Worm (Caenorhabditis elegans) whole organism, L2 larva: ENCODE data around the gene F54H12.10.

Experiments
- ZK546.5 ChIP-seq: sonication (generic microtip); optimal IDR thresholded peaks from 2 replicates; lab custom pipeline; 2017; ENCODE audit warnings: missing biosample characterization, missing genetic modification characterization
- ama-1 ChIP-seq: fragments of 150-350 bp; optimal IDR thresholded peaks from 2 replicates; lab custom pipeline; 2018; ENCODE audit warnings: inconsistent platforms
- elt-1 ChIP-seq: fragments of 150-350 bp; optimal IDR thresholded peaks from 2 replicates; lab custom pipeline; 2014; ENCODE audit warnings: missing biosample characterization, missing genetic modification characterization
- lin-39 ChIP-seq: fragments of 150-350 bp; optimal IDR thresholded peaks from 2 replicates; lab custom pipeline; 2014; ENCODE audit warnings: missing biosample characterization, missing genetic modification reagents, missing genetic modification characterization
- nhr-237 ChIP-seq: fragments of 150-350 bp; optimal IDR thresholded peaks from 2 replicates; lab custom pipeline; 2014; ENCODE audit warnings: missing biosample characterization, missing genetic modification characterization
- nhr-77 ChIP-seq: fragments of 150-350 bp; optimal IDR thresholded peaks from 2 replicates; lab custom pipeline; 2014; ENCODE audit warnings: missing biosample characterization, missing genetic modification characterization
- skn-1 ChIP-seq: sonication (generic microtip); optimal IDR thresholded peaks from 2 replicates; lab custom pipeline; 2017; ENCODE audit warnings: missing biosample characterization, missing genetic modification characterization

DNA sequence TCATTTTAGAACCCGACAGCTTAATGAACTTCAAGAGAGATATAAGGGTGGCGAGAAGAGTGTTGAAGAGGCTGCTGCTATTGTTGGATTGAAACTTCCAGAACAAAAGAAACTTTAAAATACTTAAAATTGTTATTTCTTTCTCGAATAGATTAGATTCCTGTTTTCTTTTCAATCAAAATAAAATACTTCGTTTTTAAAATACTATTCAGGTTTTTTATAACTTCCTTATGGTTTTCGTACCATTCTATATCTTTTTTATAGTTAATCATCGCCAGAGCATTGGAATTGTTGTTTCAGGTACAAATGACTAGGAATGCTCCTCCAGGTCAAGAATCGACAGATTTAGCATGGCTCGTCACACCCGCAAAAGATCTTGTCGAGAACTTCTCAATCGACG is 17.4 kb downstream of the F54H12.10 start, which contains the start of gene kle-2:
- TF ChIP-seq lin-39 (tag; lab: Kevin White, UChicago) (no peak), ZK546.5 (tag; lab: Kevin White, UChicago) (no peak), ama-1 (lab: Kevin White, UChicago) (no peak), nhr-77 (tag; lab: Kevin White, UChicago) (no peak), skn-1 (no peak), nhr-237 (tag; lab: Kevin White, UChicago) (no peak), elt-1 (tag; lab: Kevin White, UChicago) (no peak)
